Worm (Caenorhabditis elegans): ENCODE results near the gene F55G7.5.

DNA sequence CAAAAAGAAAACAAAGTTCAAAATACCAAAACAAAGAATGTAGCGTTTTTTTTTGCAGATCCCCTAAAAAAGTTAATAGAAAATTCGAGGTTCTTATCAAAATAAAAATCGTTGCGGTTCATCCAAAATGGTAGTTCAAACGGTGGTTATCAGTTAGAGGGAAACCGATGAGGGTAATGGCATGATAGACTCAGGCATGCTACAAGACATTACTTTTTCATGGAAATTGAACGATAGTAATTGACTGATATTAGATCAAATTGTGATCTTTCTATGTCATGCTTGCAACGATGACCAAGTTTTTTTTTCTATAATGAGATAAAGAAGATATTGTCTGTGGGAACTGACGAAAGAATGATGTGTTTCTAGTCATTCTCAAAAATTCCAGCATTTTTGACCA is 25.8 kb upstream of the F55G7.5 start:
- no peak for TF ChIP-seq tab-1 (GFP tag; IDR thresholded peaks at IDR 0.05)
- TF ChIP-seq ztf-29 (GFP tag; IDR thresholded peaks at IDR 0.05): no peak
- TF ChIP-seq ztf-23 (GFP tag; IDR thresholded peaks at IDR 0.05): no peak
- no peak for TF ChIP-seq flt-1 (GFP tag; IDR thresholded peaks at IDR 0.05)
- no peak for TF ChIP-seq cog-1 (tag; optimal IDR thresholded peaks at IDR 0.05)
- TF ChIP-seq ref-1 (GFP tag; conservative IDR thresholded peaks at IDR 0.05): no peak

All from whole organism, midembryonic.